Fruit fly (Drosophila melanogaster) whole organism, prepupa: ENCODE measurements around the gene CG13599.

Experiments
- CG10631 ChIP-seq: fragments of 200-800 bp; sonication (Bioruptor generic); optimal IDR thresholded peaks from 2 replicates; lab custom pipeline; 2016; ENCODE audit warnings: missing biosample characterization, missing genetic modification characterization
- CG11294 ChIP-seq: fragments of 200-800 bp; sonication (Bioruptor generic); IDR thresholded peaks from 2 replicates; pipeline ENCODE4 v1.3.6; 2022; ENCODE audit warnings: missing biosample characterization, missing genetic modification characterization
- CG15336 ChIP-seq: fragments of 200-800 bp; sonication (Bioruptor generic); IDR thresholded peaks from 2 replicates; pipeline ENCODE4 v1.3.6; 2022; ENCODE audit warnings: missing biosample characterization, missing genetic modification characterization
- CG3032 ChIP-seq: fragments of 200-800 bp; optimal IDR thresholded peaks from 2 replicates; lab custom pipeline; 2019; ENCODE audit warnings: missing biosample characterization, mild to moderate bottlenecking, missing genetic modification characterization, moderate library complexity
- CG32006 ChIP-seq: fragments of 200-800 bp; sonication (Bioruptor generic); optimal IDR thresholded peaks from 3 replicates; lab custom pipeline; 2017; ENCODE audit warnings: missing biosample characterization, mild to moderate bottlenecking, missing genetic modification characterization
- CG3919 ChIP-seq: fragments of 200-800 bp; sonication (Bioruptor generic); optimal IDR thresholded peaks from 3 replicates; lab custom pipeline; 2016; ENCODE audit warnings: missing biosample characterization, missing genetic modification characterization
- CG4318 ChIP-seq: fragments of 200-800 bp; sonication (Bioruptor generic); optimal IDR thresholded peaks from 3 replicates; lab custom pipeline; 2017; ENCODE audit warnings: missing biosample characterization, mild to moderate bottlenecking, missing genetic modification characterization
- CG6163 ChIP-seq: fragments of 200-800 bp; sonication (Bioruptor generic); IDR thresholded peaks from 3 replicates; pipeline ENCODE4 v1.3.6; 2022; ENCODE audit warnings: missing biosample characterization, missing genetic modification characterization
- CG6792 ChIP-seq: fragments of 200-800 bp; sonication (Bioruptor generic); optimal IDR thresholded peaks from 3 replicates; lab custom pipeline; 2016; ENCODE audit warnings: missing biosample characterization, missing genetic modification characterization
- CG6854 ChIP-seq: fragments of 200-800 bp; sonication (Bioruptor generic); optimal IDR thresholded peaks from 2 replicates; lab custom pipeline; 2017; ENCODE audit warnings: missing biosample characterization, mild to moderate bottlenecking, missing genetic modification characterization
- CG8632 ChIP-seq: fragments of 200-800 bp; sonication (Bioruptor generic); optimal IDR thresholded peaks from 3 replicates; lab custom pipeline; 2016; ENCODE audit warnings: missing biosample characterization, missing genetic modification characterization
- Eip75B ChIP-seq: fragments of 200-800 bp; sonication (Bioruptor generic); optimal IDR thresholded peaks from 3 replicates; lab custom pipeline; 2016; ENCODE audit warnings: missing biosample characterization, missing genetic modification characterization
- Eip78C ChIP-seq: fragments of 200-800 bp; sonication (Bioruptor generic); peaks from one replicate; lab custom pipeline; 2016; ENCODE audit warnings: missing biosample characterization, missing genetic modification characterization
- Eip93F ChIP-seq: fragments of 200-800 bp; sonication (Bioruptor generic); optimal IDR thresholded peaks from 2 replicates; lab custom pipeline; 2016; ENCODE audit warnings: missing biosample characterization, mild to moderate bottlenecking, missing genetic modification characterization
- Ets21C ChIP-seq: fragments of 200-800 bp; sonication (Bioruptor generic); optimal IDR thresholded peaks from 3 replicates; lab custom pipeline; 2016; ENCODE audit warnings: missing biosample characterization, missing genetic modification characterization
- Ets96B ChIP-seq: fragments of 200-800 bp; optimal IDR thresholded peaks from 2 replicates; lab custom pipeline; 2019; ENCODE audit warnings: missing biosample characterization, mild to moderate bottlenecking, missing genetic modification characterization, moderate library complexity
- Gug ChIP-seq: fragments of 200-800 bp; sonication (Bioruptor generic); IDR thresholded peaks from 2 replicates; pipeline ENCODE4 v1.3.6; 2022; ENCODE audit warnings: missing biosample characterization, missing genetic modification characterization
- Hr39 ChIP-seq: fragments of 200-800 bp; sonication (Bioruptor generic); optimal IDR thresholded peaks from 2 replicates; lab custom pipeline; 2016; ENCODE audit warnings: missing biosample characterization, missing genetic modification characterization
- Hr4 ChIP-seq: fragments of 200-800 bp; sonication (Bioruptor generic); optimal IDR thresholded peaks from 3 replicates; lab custom pipeline; 2016; ENCODE audit warnings: missing biosample characterization, missing genetic modification characterization
- Lpt ChIP-seq: fragments of 200-800 bp; sonication (Bioruptor generic); optimal IDR thresholded peaks from 3 replicates; lab custom pipeline; 2016; ENCODE audit warnings: missing biosample characterization, missing genetic modification characterization
- Met ChIP-seq: fragments of 200-800 bp; sonication (Bioruptor generic); optimal IDR thresholded peaks from 3 replicates; lab custom pipeline; 2016; ENCODE audit warnings: missing biosample characterization, missing genetic modification characterization
- OdsH ChIP-seq: fragments of 200-800 bp; sonication (Bioruptor generic); optimal IDR thresholded peaks from 3 replicates; lab custom pipeline; 2016; ENCODE audit warnings: missing biosample characterization, missing genetic modification characterization
- Sox14 ChIP-seq: fragments of 200-800 bp; sonication (Bioruptor generic); optimal IDR thresholded peaks from 3 replicates; lab custom pipeline; 2016; ENCODE audit warnings: missing biosample characterization, missing genetic modification characterization
- acj6 ChIP-seq: fragments of 200-800 bp; sonication (Bioruptor generic); optimal IDR thresholded peaks from 3 replicates; lab custom pipeline; 2016; ENCODE audit warnings: missing biosample characterization, missing genetic modification characterization
- cyc ChIP-seq: fragments of 200-800 bp; sonication (Bioruptor generic); optimal IDR thresholded peaks from 3 replicates; lab custom pipeline; 2016; ENCODE audit warnings: missing biosample characterization, missing genetic modification characterization
- dac ChIP-seq: fragments of 200-800 bp; sonication (Bioruptor generic); optimal IDR thresholded peaks from 2 replicates; lab custom pipeline; 2017; ENCODE audit warnings: missing biosample characterization, mild to moderate bottlenecking, missing genetic modification characterization
- esn ChIP-seq: fragments of 200-800 bp; sonication (Bioruptor generic); optimal IDR thresholded peaks from 2 replicates; lab custom pipeline; 2016; ENCODE audit warnings: missing biosample characterization, mild to moderate bottlenecking, missing genetic modification characterization, moderate library complexity
- fd85E ChIP-seq: fragments of 200-800 bp; sonication (Bioruptor generic); optimal IDR thresholded peaks from 3 replicates; lab custom pipeline; 2016; ENCODE audit warnings: missing biosample characterization, missing genetic modification characterization
- fkh ChIP-seq: fragments of 200-800 bp; sonication (Bioruptor generic); optimal IDR thresholded peaks from 3 replicates; lab custom pipeline; 2017; ENCODE audit warnings: missing biosample characterization, mild to moderate bottlenecking, missing genetic modification characterization, moderate library complexity
- lz ChIP-seq: fragments of 200-800 bp; sonication (Bioruptor generic); optimal IDR thresholded peaks from 3 replicates; lab custom pipeline; 2016; ENCODE audit warnings: missing biosample characterization, missing genetic modification characterization
- net ChIP-seq: fragments of 200-800 bp; sonication (Bioruptor generic); optimal IDR thresholded peaks from 3 replicates; lab custom pipeline; 2016; ENCODE audit warnings: missing biosample characterization, missing genetic modification characterization
- salr ChIP-seq, 2 experiments: fragments of 200-800 bp; sonication (Bioruptor generic); optimal IDR thresholded peaks; 3 replicates each; lab custom pipeline; 2016 to 2018; ENCODE audit warnings: missing biosample characterization in 2 of 2, missing genetic modification characterization in 2 of 2, mild to moderate bottlenecking in 1 of 2
- spab ChIP-seq: fragments of 200-800 bp; sonication (Bioruptor generic); optimal IDR thresholded peaks from 2 replicates; lab custom pipeline; 2017; ENCODE audit warnings: missing biosample characterization, mild to moderate bottlenecking, missing genetic modification characterization, missing genetic modification reagents
- ss ChIP-seq, 2 experiments: fragments of 200-800 bp; sonication (Bioruptor generic); optimal IDR thresholded peaks; 2 replicates in 1 of 2; 3 replicates in 1 of 2; lab custom pipeline; 2017 to 2018; ENCODE audit warnings: mild to moderate bottlenecking in 2 of 2, missing biosample characterization in 2 of 2, missing genetic modification characterization in 2 of 2, moderate library complexity in 1 of 2
- svp ChIP-seq: fragments of 200-800 bp; sonication (Bioruptor generic); peaks from one replicate; lab custom pipeline; 2016; ENCODE audit warnings: missing biosample characterization, missing genetic modification characterization
- vri ChIP-seq: fragments of 200-800 bp; sonication (Bioruptor generic); optimal IDR thresholded peaks from 3 replicates; lab custom pipeline; 2016; ENCODE audit warnings: missing biosample characterization, mild to moderate bottlenecking, missing genetic modification characterization

The CG13599 gene

DNA sequence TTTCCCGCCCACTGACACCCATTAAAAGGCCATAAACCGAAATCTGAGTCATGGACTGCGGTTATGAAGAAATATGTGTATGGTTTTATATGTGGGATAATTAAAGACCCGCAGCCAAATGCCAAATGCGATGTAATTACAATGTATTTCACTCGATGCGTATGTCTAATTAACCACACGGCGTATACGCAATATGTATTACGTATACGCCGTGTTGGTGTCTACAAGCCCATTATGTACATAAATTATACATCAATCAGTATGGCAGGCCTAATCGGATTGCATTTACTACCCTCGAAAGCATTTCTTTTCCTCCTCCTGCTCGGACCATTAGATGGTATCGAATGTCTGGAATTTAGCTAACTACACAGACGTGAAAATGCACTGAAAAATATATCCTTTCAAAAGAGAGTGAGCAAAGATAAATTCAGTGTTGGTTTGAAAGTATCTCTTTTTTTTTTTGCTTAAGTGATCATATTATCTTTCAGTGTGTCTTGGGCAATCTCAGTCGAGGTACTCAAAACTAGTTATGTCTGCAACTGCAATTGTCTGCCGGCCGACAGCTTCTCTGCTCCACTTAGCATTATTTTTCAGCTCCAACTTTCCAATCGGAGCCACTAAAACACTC is 21.1 kb upstream of the CG13599 start (continued):
- TF ChIP-seq spab (no peak), Gug (GFP tag; lab: Robert Waterston, UW) (no peak), vri (no peak), ss (GFP tag; optimal IDR thresholded peaks at IDR 0.05; lab: Kevin White, UChicago) (no peak), CG8632 (GFP tag; lab: Kevin White, UChicago) (no peak), OdsH (GFP tag; lab: Kevin White, UChicago) (peak; percentile 13), Hr39 (GFP tag; lab: Kevin White, UChicago) (no peak), fd85E (no peak), CG32006 (GFP tag; lab: Kevin White, UChicago) (peak; percentile 68), net (GFP tag; lab: Kevin White, UChicago) (no peak), CG3919 (GFP tag; lab: Kevin White, UChicago) (peak; percentile 2), cyc (GFP tag; lab: Kevin White, UChicago) (no peak), CG11294 (GFP tag; lab: Robert Waterston, UW) (no peak; the same call in 1 of the 2 replicates), esn (GFP tag; lab: Kevin White, UChicago) (no peak), CG3032 (tag; lab: Kevin White, UChicago) (no peak), Hr4 (peak; percentile 70), CG6854 (no peak), Ets21C (GFP tag; lab: Kevin White, UChicago) (no peak)

DNA sequence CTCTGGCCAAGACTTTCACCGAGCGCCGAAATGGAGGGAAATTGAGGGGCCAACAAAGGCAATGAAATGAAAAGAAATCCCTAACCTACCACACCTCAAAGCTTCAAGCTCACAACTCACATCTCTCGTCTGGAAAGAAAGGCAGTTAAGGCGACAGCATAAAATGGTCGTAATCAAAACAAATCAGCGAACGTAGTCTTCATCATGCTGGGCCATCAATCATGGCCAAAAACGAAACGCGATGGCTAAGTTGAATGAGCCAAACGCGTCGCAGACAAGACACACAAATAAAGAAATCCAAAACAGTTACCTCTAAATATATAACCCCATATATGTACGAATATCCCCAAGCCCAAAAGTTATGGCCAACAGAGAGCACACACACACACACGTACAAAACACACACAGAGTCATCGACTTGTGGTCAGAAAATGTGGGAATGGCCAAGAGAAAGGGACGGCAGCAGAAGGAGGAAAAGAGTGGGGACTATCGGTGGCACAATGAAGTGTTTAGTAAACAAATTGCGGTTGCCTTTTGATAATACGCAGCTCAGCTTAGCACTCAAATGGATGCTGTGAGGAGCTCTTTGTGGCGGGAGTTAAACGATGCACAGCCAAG is 20.3 kb upstream of the CG13599 start:
- TF ChIP-seq ss (GFP tag; optimal IDR thresholded peaks at IDR 0.05; lab: Kevin White, UChicago): no peak
- TF ChIP-seq Ets21C (GFP tag; lab: Kevin White, UChicago): no peak
- TF ChIP-seq vri: no peak
- TF ChIP-seq Eip75B (GFP tag; lab: Kevin White, UChicago): no peak
- no peak for TF ChIP-seq fd85E
- TF ChIP-seq Sox14: no peak
- TF ChIP-seq fkh (GFP tag; lab: Kevin White, UChicago): peak; percentile 19
- no peak for TF ChIP-seq salr (GFP tag; optimal IDR thresholded peaks at IDR 0.05; lab: Kevin White, UChicago)
- no peak for TF ChIP-seq lz (GFP tag; lab: Kevin White, UChicago)
- no peak for TF ChIP-seq esn (GFP tag; lab: Kevin White, UChicago)
- TF ChIP-seq Eip78C (GFP tag; lab: Kevin White, UChicago): peak; percentile 37
- peak; percentile 7 for TF ChIP-seq CG6854
- TF ChIP-seq, all 60 proteins: peak for 3

DNA sequence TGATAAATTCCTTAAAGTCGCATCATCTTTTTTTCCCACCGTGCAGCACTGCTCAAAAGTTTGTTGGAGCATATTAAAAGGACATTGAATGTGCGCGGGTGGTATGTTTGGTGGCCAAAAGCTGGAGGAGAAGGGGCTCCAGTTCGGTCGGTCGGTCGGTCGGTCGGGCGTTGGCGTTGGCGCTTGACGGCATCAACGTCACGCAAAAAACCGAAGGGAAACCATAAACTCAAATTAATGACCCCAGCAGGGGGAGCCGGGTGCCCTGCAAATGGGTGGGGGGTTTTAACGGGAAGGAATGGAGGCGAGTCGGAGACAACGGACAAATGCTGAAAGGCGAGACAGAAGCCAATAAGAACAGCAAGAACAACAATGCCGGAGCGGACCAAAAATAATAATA is 19.1 kb upstream of the CG13599 start:
- peak; percentile 39 for TF ChIP-seq svp (GFP tag; lab: Kevin White, UChicago)
- TF ChIP-seq dac (GFP tag; lab: Kevin White, UChicago): no peak
- TF ChIP-seq CG6163: 0 out of 3 replicates have a peak, but pooled peaks have one; percentile 16
- no peak for TF ChIP-seq fd85E
- TF ChIP-seq lz (GFP tag; lab: Kevin White, UChicago): no peak
- no peak for TF ChIP-seq acj6
- peak; percentile 6 for TF ChIP-seq CG3919 (GFP tag; lab: Kevin White, UChicago)
- TF ChIP-seq CG6854: peak; percentile 12
- no peak for TF ChIP-seq CG4318
- no peak for TF ChIP-seq Lpt
- no peak for TF ChIP-seq CG15336 (GFP tag; lab: Robert Waterston, UW)
- no peak for TF ChIP-seq Met (GFP tag; lab: Kevin White, UChicago)
- TF ChIP-seq CG32006 (GFP tag; lab: Kevin White, UChicago): no peak
- TF ChIP-seq Eip93F (GFP tag; lab: Kevin White, UChicago): no peak

DNA sequence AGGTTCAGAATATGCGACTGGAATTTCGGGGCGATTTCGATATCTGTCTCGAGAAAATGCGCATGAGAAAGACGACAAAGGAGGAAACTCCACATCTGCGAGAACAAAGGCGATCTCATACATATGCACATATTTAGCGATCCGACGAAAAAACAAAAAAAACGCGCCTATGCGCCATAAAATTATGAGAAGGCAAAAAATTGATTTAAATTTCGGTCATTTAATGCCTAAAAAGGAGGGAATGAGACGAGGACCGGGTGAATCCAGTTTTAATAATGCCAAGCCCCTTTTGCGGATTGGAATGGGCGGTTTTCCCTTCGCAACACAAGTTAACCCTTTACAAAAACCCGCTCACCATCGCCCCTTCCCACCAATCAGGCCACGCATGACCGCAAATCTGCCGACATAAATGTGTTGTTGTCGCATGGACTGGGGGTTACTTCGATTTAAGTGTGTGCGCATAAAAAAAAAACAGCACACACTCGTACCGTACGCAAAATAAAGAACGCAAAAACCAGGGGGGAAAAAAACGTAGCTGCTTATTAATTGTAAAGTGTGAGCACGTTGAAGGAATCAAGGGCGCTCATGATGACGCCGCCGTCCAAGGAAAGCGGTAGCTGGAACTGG is 16.9 kb upstream of the CG13599 start:
- TF ChIP-seq Eip93F (GFP tag; lab: Kevin White, UChicago) (peak; percentile 16), Ets96B (no peak), CG10631 (no peak), CG6854 (no peak), svp (GFP tag; lab: Kevin White, UChicago) (no peak), CG6792 (GFP tag; lab: Kevin White, UChicago) (no peak)
